Worm (Caenorhabditis elegans): ENCODE results near the gene vps-60.

vps-60 gene

DNA sequence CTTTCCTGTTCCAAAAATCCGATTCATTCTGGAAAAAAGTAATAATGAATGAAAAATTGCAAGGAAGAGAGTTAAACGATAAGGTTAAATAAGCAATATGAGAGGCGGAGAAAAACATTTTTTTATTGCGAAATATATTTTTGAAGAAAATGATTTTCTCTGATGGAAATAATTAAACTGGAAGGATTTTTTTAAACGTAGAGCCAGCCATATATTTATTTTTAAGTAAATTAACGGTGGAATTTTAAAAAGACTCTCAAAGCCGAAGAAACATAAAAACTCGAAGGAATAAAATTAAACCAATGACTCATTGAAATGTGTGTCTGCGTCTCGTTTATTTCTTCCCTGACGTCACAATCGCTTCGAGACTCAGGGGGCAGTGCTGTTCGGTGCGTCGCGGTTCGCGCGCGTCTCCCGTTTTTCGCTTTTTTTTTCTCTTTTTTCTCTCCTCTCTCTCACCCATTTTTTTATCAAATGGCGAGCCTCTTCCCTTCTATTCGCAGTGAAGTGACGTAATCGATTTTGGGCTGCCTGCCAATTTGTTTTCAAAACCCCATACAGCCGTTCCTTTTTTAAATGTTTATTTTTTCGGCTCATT is at the start of gene vps-60 (continued):
- no peak for TF ChIP-seq F49E8.2 (tag; optimal IDR thresholded peaks at IDR 0.05; ENCODE audit: borderline replicate concordance)
- TF ChIP-seq unc-39 (tag; optimal IDR thresholded peaks at IDR 0.05): no peak
- TF ChIP-seq unc-62 (GFP tag; optimal IDR thresholded peaks at IDR 0.05 in 1 of 2): peak in 1 of 2 experiments; percentile 96
- no peak for TF ChIP-seq unc-62 (tag; optimal IDR thresholded peaks at IDR 0.05)
- TF ChIP-seq Y105C5A.15 (GFP tag; IDR thresholded peaks at IDR 0.05): no peak

DNA sequence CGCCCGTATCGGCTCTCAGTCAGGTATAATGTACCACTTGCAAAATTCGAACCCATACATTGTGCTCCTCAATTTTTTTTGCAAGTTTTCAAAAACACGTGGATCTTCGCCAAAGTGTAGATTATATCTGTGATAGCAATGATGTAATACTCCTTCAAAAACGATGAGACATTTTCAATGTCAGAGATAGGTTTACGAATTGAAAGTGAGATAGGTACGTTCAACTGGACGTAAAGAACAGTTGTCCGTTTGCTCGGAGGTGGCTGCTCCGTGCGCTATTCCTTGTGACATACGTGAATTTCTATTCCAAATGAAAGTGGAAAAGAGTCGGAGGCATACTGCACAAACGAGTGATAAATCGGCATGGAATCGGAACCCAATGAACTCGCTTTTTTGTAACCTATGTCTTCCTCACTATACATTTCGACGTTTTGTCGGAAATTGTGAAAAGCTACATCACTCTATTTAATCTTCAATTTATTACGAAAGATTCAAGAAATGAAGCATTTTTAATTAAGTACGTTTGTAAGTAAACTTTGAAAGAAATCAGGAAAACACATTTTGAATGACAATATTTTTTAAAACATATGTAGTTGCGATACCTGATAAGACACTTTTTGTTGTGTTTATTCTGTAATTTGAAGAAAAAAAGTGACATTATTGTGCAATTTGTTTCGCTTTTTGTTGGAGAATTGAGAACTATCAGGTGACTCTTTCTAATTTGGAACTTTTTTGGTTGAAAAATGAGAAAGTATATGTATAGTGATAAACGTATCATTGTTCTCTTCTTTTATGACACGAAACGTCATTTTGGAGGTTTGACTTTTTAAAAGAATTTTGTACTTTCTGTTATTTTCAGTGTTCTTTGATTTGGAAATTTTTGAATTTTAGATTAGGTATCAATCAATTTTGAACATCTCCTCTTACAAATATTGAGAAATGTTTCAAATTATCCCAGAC is 48.8 kb upstream of the vps-60 start:
- TF ChIP-seq unc-130 (GFP tag; optimal IDR thresholded peaks at IDR 0.05): no peak
- TF ChIP-seq aha-1 (tag): peak; percentile 83
- no peak for TF ChIP-seq ZK337.2 (GFP tag; IDR thresholded peaks at IDR 0.05)
- TF ChIP-seq zip-11 (GFP tag; IDR thresholded peaks at IDR 0.05): no peak
- TF ChIP-seq nhr-111 (GFP tag; optimal IDR thresholded peaks at IDR 0.05): no peak
- TF ChIP-seq ceh-20 (GFP tag; IDR thresholded peaks at IDR 0.05): no peak
- TF ChIP-seq set-16 (GFP tag; IDR thresholded peaks at IDR 0.05): no peak
- no peak for TF ChIP-seq Y75B8A.6 (GFP tag; IDR thresholded peaks at IDR 0.05)
- TF ChIP-seq nhr-41 (GFP tag; IDR thresholded peaks at IDR 0.05): no peak
- no peak for TF ChIP-seq attf-4 (tag; optimal IDR thresholded peaks at IDR 0.05)
- peak; percentile 89 for TF ChIP-seq nhr-77 (tag; optimal IDR thresholded peaks at IDR 0.05)
- TF ChIP-seq arid-1 (GFP tag; conservative IDR thresholded peaks at IDR 0.05): no peak
- TF ChIP-seq Y48G9A.11 (GFP tag; IDR thresholded peaks at IDR 0.05): no peak
- TF ChIP-seq ama-1 (optimal IDR thresholded peaks at IDR 0.05): no peak
- TF ChIP-seq lin-29 (GFP tag; IDR thresholded peaks at IDR 0.05): no peak
- peak; percentile 46 for TF ChIP-seq cey-2 (tag; optimal IDR thresholded peaks at IDR 0.05; ENCODE audit: borderline replicate concordance, insufficient read depth)
- peak; percentile 72 for TF ChIP-seq nhr-76 (tag; optimal IDR thresholded peaks at IDR 0.05)
- no peak for TF ChIP-seq ceh-28 (tag; optimal IDR thresholded peaks at IDR 0.05)
- no peak for TF ChIP-seq gei-8 (GFP tag; optimal IDR thresholded peaks at IDR 0.05)
- no peak for TF ChIP-seq lin-1 (GFP tag; IDR thresholded peaks at IDR 0.05)
- no peak for TF ChIP-seq unc-39 (tag; optimal IDR thresholded peaks at IDR 0.05)
- no peak for TF ChIP-seq hif-1 (tag; optimal IDR thresholded peaks at IDR 0.05)
- TF ChIP-seq mxl-2 (GFP tag; conservative IDR thresholded peaks at IDR 0.05): no peak
- peak in 1 of 2 experiments; percentile 22 for TF ChIP-seq mdl-1 (tag; optimal IDR thresholded peaks at IDR 0.05)
- peak; percentile 54 for TF ChIP-seq T20F7.1 (GFP tag; optimal IDR thresholded peaks at IDR 0.05)
- no peak for TF ChIP-seq D1046.2 (GFP tag; IDR thresholded peaks at IDR 0.05)
- TF ChIP-seq egl-43 (GFP tag; IDR thresholded peaks at IDR 0.05): no peak
- TF ChIP-seq tag-97 (GFP tag; IDR thresholded peaks at IDR 0.05): no peak
- no peak for TF ChIP-seq spr-1 (tag; optimal IDR thresholded peaks at IDR 0.05)
- TF ChIP-seq jun-1 (tag; optimal IDR thresholded peaks at IDR 0.05): no peak
- peak; percentile 44 for TF ChIP-seq nhr-10 (tag; optimal IDR thresholded peaks at IDR 0.05)
- TF ChIP-seq mxl-3 (GFP tag; optimal IDR thresholded peaks at IDR 0.05): peak; percentile 55
- TF ChIP-seq duxl-1 (tag; optimal IDR thresholded peaks at IDR 0.05; ENCODE audit: poor library complexity): no peak
- TF ChIP-seq snpc-4 (tag; optimal IDR thresholded peaks at IDR 0.05): no peak
- no peak for TF ChIP-seq lin-38 (GFP tag; IDR thresholded peaks at IDR 0.05)
- TF ChIP-seq F26F4.8 (GFP tag; conservative IDR thresholded peaks at IDR 0.05): no peak
- TF ChIP-seq saeg-2 (GFP tag; IDR thresholded peaks at IDR 0.05): no peak
- peak; percentile 67 for TF ChIP-seq fos-1 (tag; optimal IDR thresholded peaks at IDR 0.05)
- TF ChIP-seq sdz-12 (GFP tag; optimal IDR thresholded peaks at IDR 0.05): no peak
- no peak for TF ChIP-seq daf-19 (GFP tag; conservative IDR thresholded peaks at IDR 0.05)
- TF ChIP-seq zip-2 (tag; optimal IDR thresholded peaks at IDR 0.05): no peak
- no peak for TF ChIP-seq fkh-10 (GFP tag; optimal IDR thresholded peaks at IDR 0.05)
- no peak for TF ChIP-seq madf-5 (GFP tag; IDR thresholded peaks at IDR 0.05)
- no peak for TF ChIP-seq egl-27 (tag; optimal IDR thresholded peaks at IDR 0.05)
